Fruit fly (Drosophila melanogaster) Kc167 (cell line): ENCODE measurements around the gene Trf.

ENCODE experiments used
- Sin3A ChIP-seq: fragments of >200 bp; optimal IDR thresholded peaks from 2 replicates; lab custom pipeline; 2018; ENCODE audit warnings: missing external identifiers
- insv ChIP-seq: fragments of >200 bp; optimal IDR thresholded peaks from 3 replicates; lab custom pipeline; 2018; ENCODE audit warnings: missing external identifiers
- psq ChIP-seq: fragments of >200 bp; optimal IDR thresholded peaks from 2 replicates; lab custom pipeline; 2017; ENCODE audit warnings: missing external identifiers

- no peak for TF ChIP-seq insv
- no peak for TF ChIP-seq Sin3A (lab: Kevin White, UChicago)
- TF ChIP-seq psq (lab: Kevin White, UChicago) = no peak
Observed at dm6 chr2L:8043282-8043668, 29.4 kb upstream of the Trf start, which contains the start of gene Megf8.
